In the genomic region with DNA sequence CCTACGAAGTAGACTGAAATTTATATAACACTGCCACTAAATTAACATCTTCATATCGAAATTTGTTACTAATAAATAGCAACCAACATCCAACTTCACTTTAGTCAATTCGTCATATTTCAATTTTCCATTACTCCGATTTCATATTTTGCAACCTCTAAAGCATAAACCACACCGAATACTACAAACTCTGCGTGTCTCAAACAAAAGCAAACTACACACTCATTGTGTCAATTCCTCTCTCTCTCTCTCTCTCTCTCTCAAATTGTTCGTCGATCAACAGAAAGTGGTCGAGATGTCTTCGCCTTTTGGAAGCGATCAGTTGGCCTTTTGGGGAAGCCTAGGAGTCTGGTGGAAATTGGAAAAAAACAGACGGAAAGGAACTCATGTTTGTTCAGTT, we compare ENCODE assay signal across 2 worm cellular contexts.
TF ChIP-seq lines count a peak whose summit lies in the region.

No protein-coding gene starts in this region.

TF ChIP-seq in whole organism, L3 larva, 47 proteins besides CTCF, POLR2A, EP300 and RAD21:
- TF ChIP-seq ama-1 (optimal IDR thresholded peaks at IDR 0.05; lab: Kevin White, UChicago) (no peak), egl-5 (tag; optimal IDR thresholded peaks at IDR 0.05; lab: Kevin White, UChicago) (no peak), pha-4 (tag; optimal IDR thresholded peaks at IDR 0.05; lab: Kevin White, UChicago) (peak; percentile 34), mml-1 (tag; optimal IDR thresholded peaks at IDR 0.05; lab: Kevin White, UChicago) (no peak)
TF ChIP-seq in whole organism, L3 larva: peak in this region for 1.

TF ChIP-seq in whole organism, L4 larva, 104 proteins besides CTCF, POLR2A, EP300 and RAD21:
- TF ChIP-seq nhr-28 (tag; optimal IDR thresholded peaks at IDR 0.05; lab: Kevin White, UChicago) (peak; percentile 92), unc-62 (GFP tag; optimal IDR thresholded peaks at IDR 0.05 in 1 of 2; lab: Kevin White, UChicago) (peak in 1 of 2 experiments; percentile 3), unc-62 (tag; optimal IDR thresholded peaks at IDR 0.05; lab: Kevin White, UChicago) (no peak), pqm-1 (tag; optimal IDR thresholded peaks at IDR 0.05; lab: Kevin White, UChicago) (no peak), rbr-2 (tag; optimal IDR thresholded peaks at IDR 0.05; lab: Kevin White, UChicago) (no peak)

Comparison
In these comparisons a context has a peak if more than half of its experiments do, and no peak if none do; other contexts are left out.
1. Of the 28 proteins assayed by ChIP-seq in both whole organism, L4 larva and whole organism, L3 larva: peak only in whole organism, L4 larva: nhr-28; only in whole organism, L3 larva: pha-4; in both: none; in neither: 25; mixed calls (peak in some experiments, not most) for 1.